Fruit fly (Drosophila melanogaster) whole organism, embryonic: Measurements from ENCODE around the gene CG2816.

Experiments used
- CG11504 ChIP-seq: fragments of 200-800 bp; sonication (Bioruptor generic); optimal IDR thresholded peaks from 3 replicates; lab custom pipeline; 2019; ENCODE audit warnings: missing biosample characterization, mild to moderate bottlenecking, missing genetic modification characterization, moderate library complexity
- Neu2 ChIP-seq: fragments of 200-800 bp; sonication (Bioruptor generic); optimal IDR thresholded peaks from 3 replicates; lab custom pipeline; 2016; ENCODE audit warnings: missing biosample characterization, missing genetic modification characterization, borderline replicate concordance
- Side ChIP-seq: fragments of 200-800 bp; sonication (Bioruptor generic); optimal IDR thresholded peaks from 2 replicates; lab custom pipeline; 2016; ENCODE audit warnings: missing biosample characterization, missing genetic modification characterization
- cas ChIP-seq: fragments of 200-800 bp; sonication (Bioruptor generic); IDR thresholded peaks from 2 replicates; pipeline ENCODE4 v1.3.6; 2022; ENCODE audit warnings: missing biosample characterization, missing genetic modification characterization
- ci ChIP-seq: fragments of 200-800 bp; sonication (Bioruptor generic); IDR thresholded peaks from 3 replicates; pipeline ENCODE4 v1.3.6; 2022; ENCODE audit warnings: missing biosample characterization, missing genetic modification characterization
- psq ChIP-seq: fragments of 200-800 bp; sonication (Bioruptor generic); optimal IDR thresholded peaks from 2 replicates; lab custom pipeline; 2017; ENCODE audit warnings: missing biosample characterization, missing genetic modification characterization
- stc ChIP-seq: fragments of 200-800 bp; sonication (Bioruptor generic); IDR thresholded peaks from 2 replicates; pipeline ENCODE4 v1.3.6; 2022; ENCODE audit warnings: missing biosample characterization, missing genetic modification characterization
- ttk ChIP-seq: fragments of 200-800 bp; sonication (Bioruptor generic); IDR thresholded peaks from 2 replicates; pipeline ENCODE4 v2.1.2; 2022; ENCODE audit warnings: missing biosample characterization, missing genetic modification characterization

DNA sequence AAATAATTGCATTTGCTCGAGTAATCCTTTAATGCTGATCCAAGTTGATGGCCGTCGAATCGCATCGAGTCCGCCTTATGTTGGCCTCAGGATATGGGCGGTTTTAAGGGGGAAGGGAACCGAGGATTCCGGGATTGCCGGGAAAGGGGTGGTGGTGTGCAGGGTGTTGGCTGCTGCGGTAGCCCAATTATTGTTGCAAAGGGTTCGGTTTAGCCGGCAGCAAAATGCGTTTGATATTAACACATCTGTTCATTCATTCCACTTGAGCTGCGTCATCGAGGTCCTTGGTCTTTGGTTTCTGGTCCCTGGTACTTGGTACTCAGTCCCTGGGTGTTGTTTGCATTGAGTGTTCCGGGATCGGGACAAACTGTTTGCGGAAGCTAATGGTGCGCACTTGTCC lies 22.1 kb upstream of the CG2816 start:
- TF ChIP-seq CG11504 (tag; lab: Kevin White, UChicago) (no peak), ci (no peak), Side (GFP tag; lab: Kevin White, UChicago) (no peak), cas (no peak), ttk (GFP tag; lab: Robert Waterston, UW) (no peak), psq (GFP tag; lab: Kevin White, UChicago) (no peak), Neu2 (GFP tag; lab: Kevin White, UChicago) (no peak), stc (GFP tag; lab: Robert Waterston, UW) (no peak)
